Fruit fly (Drosophila melanogaster): ENCODE results near the gene CG17637.

DNA sequence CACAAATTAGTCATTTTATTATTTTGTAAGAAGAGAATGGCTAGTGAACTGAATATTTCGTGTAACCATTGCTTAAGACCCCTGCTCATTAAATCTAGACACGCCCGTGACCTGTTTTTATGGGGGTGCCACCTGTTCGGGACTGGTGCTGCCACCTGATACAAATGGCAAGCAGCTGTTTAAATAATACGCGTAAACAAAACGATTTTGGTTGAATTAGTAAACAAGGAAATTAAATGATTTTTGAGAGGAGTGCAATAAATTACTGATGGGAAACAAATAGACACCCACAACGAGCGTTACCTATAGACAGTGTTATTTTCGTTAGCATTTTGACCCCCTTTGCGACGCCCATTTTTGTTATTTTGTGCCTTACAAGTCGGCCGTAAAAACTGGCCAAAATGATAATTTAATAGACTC, 29.2 kb upstream of the CG17637 start:
- TF ChIP-seq gl (tag; optimal IDR thresholded peaks at IDR 0.05) = peak; percentile 47
- TF ChIP-seq rn (GFP tag; IDR thresholded peaks at IDR 0.05) = no peak
- TF ChIP-seq CG10348 (GFP tag; IDR thresholded peaks at IDR 0.05) = no peak
- TF ChIP-seq CG15710 (tag; optimal IDR thresholded peaks at IDR 0.05) = peak; percentile 73

Data from whole organism, pupa.